Worm (Caenorhabditis elegans): ENCODE results near the gene dpy-11.

DNA sequence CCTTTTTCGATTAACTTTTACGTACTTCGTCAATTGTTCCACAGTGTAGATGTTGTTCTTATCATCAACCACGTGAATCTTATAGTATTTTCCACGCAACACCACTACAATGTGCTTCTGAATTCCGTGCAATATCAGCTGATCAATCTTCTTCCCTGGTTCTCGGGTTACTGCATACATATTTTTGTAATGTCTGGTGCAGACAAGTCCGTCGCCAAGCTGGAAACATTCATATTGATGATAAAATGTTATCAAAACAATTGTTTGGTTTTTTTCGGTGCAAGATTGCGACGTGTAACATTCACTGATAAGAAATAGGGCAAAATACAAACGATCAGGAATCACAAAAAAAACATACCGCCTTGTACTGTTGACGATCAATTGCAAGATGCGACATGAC, 22.5 kb downstream of the dpy-11 start:
- no peak for TF ChIP-seq med-1 (GFP tag; optimal IDR thresholded peaks at IDR 0.05; ENCODE audit: insufficient read depth)
- no peak for TF ChIP-seq tab-1 (GFP tag; IDR thresholded peaks at IDR 0.05)
- no peak for TF ChIP-seq klf-2 (GFP tag; conservative IDR thresholded peaks at IDR 0.05)
- no peak for TF ChIP-seq ref-1 (GFP tag; conservative IDR thresholded peaks at IDR 0.05)
- TF ChIP-seq flt-1 (GFP tag; IDR thresholded peaks at IDR 0.05), result no peak
- no peak for TF ChIP-seq ztf-29 (GFP tag; IDR thresholded peaks at IDR 0.05)
- no peak for TF ChIP-seq cog-1 (tag; optimal IDR thresholded peaks at IDR 0.05)
- TF ChIP-seq ztf-23 (GFP tag; IDR thresholded peaks at IDR 0.05), result no peak
